Fruit fly (Drosophila melanogaster) whole organism, embryonic: ENCODE results near the gene Lsd-1.
A peak's percentile ranks its signal among the peaks of the same experiment; 100 is the strongest.

Experiments
- Aef1 ChIP-seq: fragments of 200-800 bp; sonication (Bioruptor generic); IDR thresholded peaks from 3 replicates; pipeline ENCODE4 v1.3.6; 2022; ENCODE audit warnings: missing biosample characterization, missing genetic modification characterization
- Antp ChIP-seq: fragments of 200-800 bp; sonication (Bioruptor generic); optimal IDR thresholded peaks from 3 replicates; lab custom pipeline; 2016; ENCODE audit warnings: missing biosample characterization, missing genetic modification characterization
- Bgb ChIP-seq: fragments of 200-800 bp; sonication (Bioruptor generic); IDR thresholded peaks from 2 replicates; pipeline ENCODE4 v1.3.6; 2022; ENCODE audit warnings: missing biosample characterization, missing genetic modification characterization; ENCODE audit not compliant: partially characterized antibody
- Blimp-1 ChIP-seq: fragments of 200-800 bp; sonication (Bioruptor generic); optimal IDR thresholded peaks from 3 replicates; lab custom pipeline; 2018; ENCODE audit warnings: missing biosample characterization, missing genetic modification characterization, mild to moderate bottlenecking, moderate library complexity, missing genetic modification reagents
- CG1024 ChIP-seq: fragments of 200-800 bp; sonication (Bioruptor generic); IDR thresholded peaks from 2 replicates; pipeline ENCODE4 v1.3.6; 2022; ENCODE audit warnings: missing biosample characterization, missing genetic modification characterization
- CG11695 ChIP-seq: fragments of 200-800 bp; sonication (Bioruptor generic); IDR thresholded peaks from 3 replicates; pipeline ENCODE4 v1.3.6; 2022; ENCODE audit warnings: missing biosample characterization, missing genetic modification characterization
- CG13424 ChIP-seq: fragments of 200-800 bp; sonication (Bioruptor generic); optimal IDR thresholded peaks from 2 replicates; lab custom pipeline; 2019; ENCODE audit warnings: missing biosample characterization, mild to moderate bottlenecking, missing genetic modification characterization, moderate library complexity
- CG14050 ChIP-seq: fragments of 200-800 bp; sonication (Bioruptor generic); IDR thresholded peaks from 3 replicates; pipeline ENCODE4 v1.3.6; 2022; ENCODE audit warnings: missing biosample characterization, missing genetic modification characterization
- CG15696 ChIP-seq: fragments of 200-800 bp; sonication (Bioruptor generic); optimal IDR thresholded peaks from 2 replicates; lab custom pipeline; 2019; ENCODE audit warnings: missing biosample characterization, mild to moderate bottlenecking, missing genetic modification characterization, moderate library complexity
- CG1647 ChIP-seq: fragments of 200-800 bp; sonication (Bioruptor generic); optimal IDR thresholded peaks from 3 replicates; lab custom pipeline; 2016; ENCODE audit warnings: missing biosample characterization, missing genetic modification characterization
- CG16779 ChIP-seq: fragments of 200-800 bp; sonication (Bioruptor generic); IDR thresholded peaks from 2 replicates; pipeline ENCODE4 v1.3.6; 2022; ENCODE audit warnings: missing biosample characterization, missing genetic modification characterization
- CG17802 ChIP-seq: fragments of 200-800 bp; sonication (Bioruptor generic); optimal IDR thresholded peaks from 2 replicates; lab custom pipeline; 2018; ENCODE audit warnings: missing biosample characterization, mild to moderate bottlenecking, missing genetic modification characterization, moderate library complexity
- CG2712 ChIP-seq: fragments of 200-800 bp; optimal IDR thresholded peaks from 3 replicates; lab custom pipeline; 2019; ENCODE audit warnings: missing biosample characterization, mild to moderate bottlenecking, missing genetic modification characterization, moderate library complexity
- CG33213 ChIP-seq: fragments of 200-800 bp; sonication (Bioruptor generic); optimal IDR thresholded peaks from 3 replicates; lab custom pipeline; 2016; ENCODE audit warnings: missing biosample characterization, missing genetic modification characterization
- CG3847 ChIP-seq: fragments of 200-800 bp; sonication (Bioruptor generic); IDR thresholded peaks from 2 replicates; pipeline ENCODE4 v1.3.6; 2022; ENCODE audit warnings: missing biosample characterization, missing genetic modification characterization
- CG7928 ChIP-seq: fragments of 200-800 bp; sonication (Bioruptor generic); optimal IDR thresholded peaks from 2 replicates; lab custom pipeline; 2017; ENCODE audit warnings: missing biosample characterization, mild to moderate bottlenecking, missing genetic modification characterization
- CG7987 ChIP-seq: fragments of 200-800 bp; sonication (Bioruptor generic); optimal IDR thresholded peaks from 2 replicates; lab custom pipeline; 2018; ENCODE audit warnings: missing biosample characterization, mild to moderate bottlenecking, missing genetic modification characterization, moderate library complexity
- CTCF ChIP-seq: fragments of 200-800 bp; sonication (Bioruptor generic); optimal IDR thresholded peaks from 2 replicates; lab custom pipeline; 2017; ENCODE audit warnings: missing biosample characterization, mild to moderate bottlenecking, missing genetic modification characterization, moderate library complexity
- Dip2 ChIP-seq: fragments of 200-800 bp; sonication (Bioruptor generic); IDR thresholded peaks from 2 replicates; pipeline ENCODE4 v1.3.6; 2022; ENCODE audit warnings: missing biosample characterization, missing genetic modification characterization
- H2.0 ChIP-seq: fragments of 200-800 bp; sonication (Bioruptor generic); IDR thresholded peaks from 2 replicates; pipeline ENCODE4 v1.3.6; 2022; ENCODE audit warnings: missing biosample characterization, missing genetic modification characterization
- HLH3B ChIP-seq: fragments of 200-800 bp; sonication (Bioruptor generic); IDR thresholded peaks from 2 replicates; pipeline ENCODE4 v1.3.6; 2022; ENCODE audit warnings: missing biosample characterization, missing genetic modification characterization
- MTF-1 ChIP-seq: fragments of 200-800 bp; sonication (Bioruptor generic); optimal IDR thresholded peaks from 2 replicates; lab custom pipeline; 2018; ENCODE audit warnings: missing biosample characterization, mild to moderate bottlenecking, missing genetic modification characterization, borderline replicate concordance
- Meics ChIP-seq: fragments of 200-800 bp; sonication (Bioruptor generic); optimal IDR thresholded peaks from 2 replicates; lab custom pipeline; 2017; ENCODE audit warnings: missing biosample characterization, mild to moderate bottlenecking, missing genetic modification characterization
- NFAT ChIP-seq: fragments of 200-800 bp; sonication (Bioruptor generic); IDR thresholded peaks from 2 replicates; pipeline ENCODE4 v1.3.6; 2022; ENCODE audit warnings: missing biosample characterization, missing genetic modification characterization
- Nf-YA ChIP-seq: fragments of 200-800 bp; sonication (Bioruptor generic); IDR thresholded peaks from 2 replicates; pipeline ENCODE4 v1.3.6; 2022; ENCODE audit warnings: missing biosample characterization, missing genetic modification characterization
- Opbp ChIP-seq: fragments of 200-800 bp; sonication (Bioruptor generic); IDR thresholded peaks from 3 replicates; pipeline ENCODE4 v1.3.6; 2022; ENCODE audit warnings: missing biosample characterization, missing genetic modification characterization; ENCODE audit not compliant: partially characterized antibody
- Pdp1 ChIP-seq, 2 experiments: fragments of 200-800 bp; sonication (Bioruptor generic); optimal IDR thresholded peaks; 3 replicates each; lab custom pipeline; 2016; ENCODE audit warnings: missing biosample characterization in 2 of 2, missing genetic modification characterization in 2 of 2, mild to moderate bottlenecking in 1 of 2, moderate library complexity in 1 of 2
- Scr ChIP-seq: fragments of 200-800 bp; sonication (Bioruptor generic); IDR thresholded peaks from 2 replicates; pipeline ENCODE4 v1.3.6; 2022; ENCODE audit warnings: missing biosample characterization, missing genetic modification characterization; ENCODE audit not compliant: partially characterized antibody
- Side ChIP-seq: fragments of 200-800 bp; sonication (Bioruptor generic); optimal IDR thresholded peaks from 2 replicates; lab custom pipeline; 2016; ENCODE audit warnings: missing biosample characterization, missing genetic modification characterization
- Stat92E ChIP-seq, 3 experiments: fragments of >200 bp in 2 of 3; fragments of 200-800 bp in 1 of 3; sonication (Bioruptor generic) in 1 of 3; optimal IDR thresholded peaks; 2 replicates each; lab custom pipeline; 2017 to 2019; ENCODE audit warnings: missing biosample characterization in 3 of 3, missing genetic modification characterization in 3 of 3, mild to moderate bottlenecking in 1 of 3, moderate library complexity in 1 of 3
- ac ChIP-seq: fragments of 200-800 bp; sonication (Bioruptor generic); optimal IDR thresholded peaks from 3 replicates; lab custom pipeline; 2017; ENCODE audit warnings: missing biosample characterization, mild to moderate bottlenecking, missing genetic modification characterization
- bab2 ChIP-seq: fragments of 200-800 bp; sonication (Bioruptor generic); optimal IDR thresholded peaks from 2 replicates; lab custom pipeline; 2016; ENCODE audit warnings: missing biosample characterization, missing genetic modification characterization
- crc ChIP-seq: fragments of 200-800 bp; sonication (Bioruptor generic); optimal IDR thresholded peaks from 2 replicates; lab custom pipeline; 2016; ENCODE audit warnings: missing biosample characterization, missing genetic modification characterization
- danr ChIP-seq: fragments of 200-800 bp; sonication (Bioruptor generic); IDR thresholded peaks from 2 replicates; pipeline ENCODE4 v1.3.6; 2022; ENCODE audit warnings: missing biosample characterization, missing genetic modification characterization
- eyg ChIP-seq: fragments of 200-800 bp; sonication (Bioruptor generic); optimal IDR thresholded peaks from 3 replicates; lab custom pipeline; 2016; ENCODE audit warnings: missing biosample characterization, missing genetic modification characterization
- gcm2 ChIP-seq: fragments of 200-800 bp; sonication (Bioruptor generic); optimal IDR thresholded peaks from 2 replicates; lab custom pipeline; 2016; ENCODE audit warnings: missing biosample characterization, missing genetic modification characterization
- gt ChIP-seq: fragments of 200-800 bp; sonication (Bioruptor generic); IDR thresholded peaks from 2 replicates; pipeline ENCODE4 v1.3.6; 2022; ENCODE audit warnings: missing biosample characterization, missing genetic modification characterization
- ind ChIP-seq: fragments of 200-800 bp; sonication (Bioruptor generic); optimal IDR thresholded peaks from 3 replicates; lab custom pipeline; 2016; ENCODE audit warnings: missing biosample characterization, missing genetic modification characterization
- lilli ChIP-seq: fragments of 200-800 bp; sonication (Bioruptor generic); optimal IDR thresholded peaks from 3 replicates; lab custom pipeline; 2016; ENCODE audit warnings: missing biosample characterization, missing genetic modification characterization
- mirr ChIP-seq: fragments of 200-800 bp; sonication (Bioruptor generic); optimal IDR thresholded peaks from 3 replicates; lab custom pipeline; 2018; ENCODE audit warnings: missing biosample characterization, mild to moderate bottlenecking, missing genetic modification characterization
- pb ChIP-seq: fragments of 200-800 bp; sonication (Bioruptor generic); optimal IDR thresholded peaks from 3 replicates; lab custom pipeline; 2016; ENCODE audit warnings: missing biosample characterization, missing genetic modification characterization
- pita ChIP-seq: fragments of 200-800 bp; sonication (Bioruptor generic); optimal IDR thresholded peaks from 2 replicates; lab custom pipeline; 2017; ENCODE audit warnings: missing biosample characterization, mild to moderate bottlenecking, missing genetic modification characterization
- pum ChIP-seq: fragments of 200-800 bp; sonication (Bioruptor generic); optimal IDR thresholded peaks from 2 replicates; lab custom pipeline; 2016; ENCODE audit warnings: missing biosample characterization, missing genetic modification characterization
- salm ChIP-seq: fragments of 200-800 bp; sonication (Bioruptor generic); optimal IDR thresholded peaks from 2 replicates; lab custom pipeline; 2018; ENCODE audit warnings: missing biosample characterization, mild to moderate bottlenecking, missing genetic modification characterization
- shn ChIP-seq: fragments of 200-800 bp; sonication (Bioruptor generic); optimal IDR thresholded peaks from 3 replicates; lab custom pipeline; 2016; ENCODE audit warnings: missing biosample characterization, missing genetic modification characterization
- sim ChIP-seq: fragments of 200-800 bp; sonication (Bioruptor generic); IDR thresholded peaks from 2 replicates; pipeline ENCODE4 v1.3.6; 2022; ENCODE audit warnings: missing biosample characterization, missing genetic modification characterization
- tna ChIP-seq: fragments of 200-800 bp; sonication (Bioruptor generic); IDR thresholded peaks from 2 replicates; pipeline ENCODE4 v1.3.6; 2022; ENCODE audit warnings: missing biosample characterization, missing genetic modification characterization; ENCODE audit not compliant: partially characterized antibody
- vfl ChIP-seq: fragments of 200-800 bp; sonication (Bioruptor generic); optimal IDR thresholded peaks from 2 replicates; lab custom pipeline; 2016; ENCODE audit warnings: missing biosample characterization, missing genetic modification characterization
- zen2 ChIP-seq: fragments of 200-800 bp; sonication (Bioruptor generic); IDR thresholded peaks from 3 replicates; pipeline ENCODE4 v1.3.6; 2022; ENCODE audit warnings: missing biosample characterization, missing genetic modification characterization; ENCODE audit not compliant: partially characterized antibody
- zfh2 ChIP-seq: fragments of 200-800 bp; sonication (Bioruptor generic); optimal IDR thresholded peaks from 2 replicates; lab custom pipeline; 2016; ENCODE audit warnings: missing biosample characterization, missing genetic modification characterization

Lsd-1 gene

DNA sequence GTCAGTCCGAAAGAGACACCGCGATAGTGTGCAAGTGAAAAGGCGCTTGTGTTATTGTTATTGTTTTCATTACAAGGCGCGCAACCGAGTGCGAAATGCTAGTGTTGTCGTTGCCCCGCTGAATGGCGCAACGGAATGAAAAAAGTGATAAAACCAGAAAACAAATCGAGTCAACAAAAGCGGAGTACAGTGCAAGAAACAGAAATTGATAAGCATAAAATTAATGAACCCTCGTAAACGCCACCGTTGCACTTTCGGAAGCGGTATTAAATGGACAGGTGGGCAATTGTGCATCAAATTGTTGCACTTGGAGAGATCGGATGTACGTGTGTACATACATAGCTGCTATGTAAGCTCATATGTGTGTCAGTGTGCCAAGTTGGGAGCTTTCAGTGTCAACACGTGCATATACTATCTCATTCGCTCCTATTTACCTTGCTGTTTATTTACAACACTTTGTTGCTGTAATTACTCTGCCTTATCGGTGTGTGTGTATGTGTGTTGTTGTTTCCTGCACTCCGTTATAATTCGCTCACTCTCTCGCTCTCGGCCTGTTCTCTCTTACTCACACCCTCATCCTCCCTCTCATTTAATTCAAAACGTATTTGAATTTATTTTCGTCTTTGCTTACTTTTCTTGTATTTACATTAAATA, 40.1 kb upstream of the Lsd-1 start (continued):
- no peak for TF ChIP-seq CG16779 (GFP tag; lab: Robert Waterston, UW)
- TF ChIP-seq CG1647 (GFP tag; lab: Kevin White, UChicago): no peak
- TF ChIP-seq CG33213 (GFP tag; lab: Kevin White, UChicago): peak; percentile 61
- peak; percentile 69; the same call in 2 of the 3 replicates for TF ChIP-seq CG14050
- TF ChIP-seq mirr (GFP tag; lab: Kevin White, UChicago): peak; percentile 74
- peak; percentile 42 for TF ChIP-seq bab2 (GFP tag; lab: Kevin White, UChicago)
- no peak for TF ChIP-seq tna
- no peak for TF ChIP-seq danr (GFP tag; lab: Robert Waterston, UW)
- no peak for TF ChIP-seq salm (tag; lab: Kevin White, UChicago)
- no peak for TF ChIP-seq Aef1 (GFP tag; lab: Robert Waterston, UW)
- TF ChIP-seq eyg (GFP tag; lab: Kevin White, UChicago): peak; percentile 75
- TF ChIP-seq CG7928: no peak
- peak; percentile 68 for TF ChIP-seq Meics (GFP tag; lab: Kevin White, UChicago)
- peak in 1 of 3 experiments; percentile 47 for TF ChIP-seq Stat92E (GFP tag; optimal IDR thresholded peaks at IDR 0.05; lab: Kevin White, UChicago)
- peak; percentile 29 to 89 for TF ChIP-seq Pdp1 (GFP tag; optimal IDR thresholded peaks at IDR 0.05; lab: Kevin White, UChicago)
- TF ChIP-seq H2.0 (GFP tag; lab: Robert Waterston, UW): no peak
- no peak for TF ChIP-seq zfh2 (GFP tag; lab: Kevin White, UChicago)
- TF ChIP-seq zen2 (GFP tag; lab: Robert Waterston, UW): no peak
- TF ChIP-seq Scr (GFP tag; lab: Robert Waterston, UW): no peak
- no peak for TF ChIP-seq CG15696 (tag; lab: Kevin White, UChicago)
- peak; percentile 18 for TF ChIP-seq ind
- TF ChIP-seq MTF-1 (GFP tag; lab: Kevin White, UChicago): peak; percentile 95
- TF ChIP-seq gt (GFP tag; lab: Robert Waterston, UW): no peak
- TF ChIP-seq Opbp (GFP tag; lab: Robert Waterston, UW): no peak
- no peak for TF ChIP-seq Antp (GFP tag; lab: Kevin White, UChicago)
- peak; percentile 27 for TF ChIP-seq CG13424 (tag; lab: Kevin White, UChicago)
- no peak for TF ChIP-seq CG3847 (GFP tag; lab: Robert Waterston, UW)
- no peak for TF ChIP-seq gcm2
- TF ChIP-seq crc (GFP tag; lab: Kevin White, UChicago): no peak
- no peak for TF ChIP-seq Dip2
- TF ChIP-seq shn (GFP tag; lab: Kevin White, UChicago): no peak
- peak; percentile 86 for TF ChIP-seq Nf-YA (GFP tag; lab: Robert Waterston, UW)
- peak; percentile 44; the same call in 1 of the 3 replicates for TF ChIP-seq CG11695
- no peak for TF ChIP-seq vfl (GFP tag; lab: Kevin White, UChicago)
- TF ChIP-seq CG17802 (tag; lab: Kevin White, UChicago): no peak
- TF ChIP-seq CTCF: no peak
- TF ChIP-seq CG2712 (tag; lab: Kevin White, UChicago): peak; percentile 48
- TF ChIP-seq sim (GFP tag; lab: Robert Waterston, UW): peak; percentile 72
- TF ChIP-seq pita: no peak
- peak; percentile 75 for TF ChIP-seq Blimp-1 (GFP tag; lab: Kevin White, UChicago)
- peak; percentile 73 for TF ChIP-seq pb (GFP tag; lab: Kevin White, UChicago)
- TF ChIP-seq CG1024: peak; percentile 77
- no peak for TF ChIP-seq ac (GFP tag; lab: Kevin White, UChicago)
- peak; percentile 82; the same call in 1 of the 2 replicates for TF ChIP-seq HLH3B (GFP tag; lab: Robert Waterston, UW)
- TF ChIP-seq CG7987: peak; percentile 76
- peak; percentile 49 for TF ChIP-seq Side (GFP tag; lab: Kevin White, UChicago)
- TF ChIP-seq pum: peak; percentile 10
- TF ChIP-seq NFAT (GFP tag; lab: Robert Waterston, UW): no peak
- TF ChIP-seq lilli (GFP tag; lab: Kevin White, UChicago): no peak
- peak; percentile 49; the same call in 1 of the 2 replicates for TF ChIP-seq Bgb (GFP tag; lab: Robert Waterston, UW)
